Fruit fly (Drosophila melanogaster) whole organism, embryonic: ENCODE results near the gene Sld5.

Source experiments
- BtbVII ChIP-seq: fragments of 200-800 bp; sonication (Bioruptor generic); optimal IDR thresholded peaks from 3 replicates; lab custom pipeline; 2017; ENCODE audit warnings: missing biosample characterization, mild to moderate bottlenecking, missing genetic modification characterization
- CG10431 ChIP-seq: fragments of 200-800 bp; sonication (Bioruptor generic); optimal IDR thresholded peaks from 3 replicates; lab custom pipeline; 2018; ENCODE audit warnings: missing biosample characterization, mild to moderate bottlenecking, missing genetic modification characterization
- CG11695 ChIP-seq: fragments of 200-800 bp; sonication (Bioruptor generic); IDR thresholded peaks from 3 replicates; pipeline ENCODE4 v1.3.6; 2022; ENCODE audit warnings: missing biosample characterization, missing genetic modification characterization
- CG13123 ChIP-seq: fragments of 200-800 bp; sonication (Bioruptor generic); optimal IDR thresholded peaks from 2 replicates; lab custom pipeline; 2016; ENCODE audit warnings: missing biosample characterization, missing genetic modification characterization
- CG13287 ChIP-seq: fragments of 200-800 bp; sonication (Bioruptor generic); IDR thresholded peaks from 2 replicates; pipeline ENCODE4 v1.3.6; 2022; ENCODE audit warnings: missing biosample characterization, missing genetic modification characterization; ENCODE audit not compliant: partially characterized antibody
- CG13624 ChIP-seq: fragments of 200-800 bp; sonication (Bioruptor generic); optimal IDR thresholded peaks from 2 replicates; lab custom pipeline; 2016; ENCODE audit warnings: missing biosample characterization, missing genetic modification characterization
- CG14860 ChIP-seq: fragments of 200-800 bp; sonication (Bioruptor generic); IDR thresholded peaks from 3 replicates; pipeline ENCODE4 v1.3.6; 2022; ENCODE audit warnings: missing biosample characterization, missing genetic modification characterization; ENCODE audit not compliant: partially characterized antibody
- CG15601 ChIP-seq: fragments of 200-800 bp; sonication (Bioruptor generic); optimal IDR thresholded peaks from 3 replicates; lab custom pipeline; 2019; ENCODE audit warnings: missing biosample characterization, mild to moderate bottlenecking, missing genetic modification characterization, moderate library complexity
- CG1602 ChIP-seq: fragments of 200-800 bp; sonication (Bioruptor generic); optimal IDR thresholded peaks from 3 replicates; lab custom pipeline; 2016; ENCODE audit warnings: missing biosample characterization, missing genetic modification characterization
- CG17912 ChIP-seq: fragments of 200-800 bp; sonication (Bioruptor generic); optimal IDR thresholded peaks from 2 replicates; lab custom pipeline; 2018; ENCODE audit warnings: missing biosample characterization, mild to moderate bottlenecking, missing genetic modification characterization
- CG30403 ChIP-seq: fragments of 200-800 bp; sonication (Bioruptor generic); optimal IDR thresholded peaks from 3 replicates; lab custom pipeline; 2016; ENCODE audit warnings: missing biosample characterization, missing genetic modification characterization
- CG31441 ChIP-seq: fragments of 200-800 bp; sonication (Bioruptor generic); IDR thresholded peaks from 2 replicates; pipeline ENCODE4 v1.3.6; 2022; ENCODE audit warnings: missing biosample characterization, missing genetic modification characterization
- CG7372 ChIP-seq: fragments of 200-800 bp; sonication (Bioruptor generic); IDR thresholded peaks from 2 replicates; pipeline ENCODE4 v1.3.6; 2022; ENCODE audit warnings: missing biosample characterization, missing genetic modification characterization
- CG7839 ChIP-seq: fragments of 200-800 bp; sonication (Bioruptor generic); optimal IDR thresholded peaks from 3 replicates; lab custom pipeline; 2018; ENCODE audit warnings: missing biosample characterization, mild to moderate bottlenecking, missing genetic modification characterization, moderate library complexity
- CG9876 ChIP-seq: fragments of 200-800 bp; sonication (Bioruptor generic); optimal IDR thresholded peaks from 2 replicates; lab custom pipeline; 2016; ENCODE audit warnings: missing biosample characterization, missing genetic modification characterization
- CkIIα-i1 ChIP-seq: fragments of 200-800 bp; sonication (Bioruptor generic); IDR thresholded peaks from 2 replicates; pipeline ENCODE4 v1.3.6; 2022; ENCODE audit warnings: missing biosample characterization, missing genetic modification characterization
- D19A ChIP-seq: fragments of 200-800 bp; optimal IDR thresholded peaks from 3 replicates; lab custom pipeline; 2019; ENCODE audit warnings: missing biosample characterization, mild to moderate bottlenecking, missing genetic modification characterization, moderate library complexity
- Doc3 ChIP-seq: fragments of 200-800 bp; sonication (Bioruptor generic); IDR thresholded peaks from 3 replicates; pipeline ENCODE4 v1.3.6; 2022; ENCODE audit warnings: missing biosample characterization, missing genetic modification characterization; ENCODE audit not compliant: partially characterized antibody
- HLH3B ChIP-seq: fragments of 200-800 bp; sonication (Bioruptor generic); IDR thresholded peaks from 2 replicates; pipeline ENCODE4 v1.3.6; 2022; ENCODE audit warnings: missing biosample characterization, missing genetic modification characterization
- Hr3 ChIP-seq: fragments of 200-800 bp; sonication (Bioruptor generic); optimal IDR thresholded peaks from 3 replicates; lab custom pipeline; 2016; ENCODE audit warnings: missing biosample characterization, missing genetic modification characterization
- Hr78 ChIP-seq, 2 experiments: fragments of 200-800 bp in 1 of 2; fragments of >200 bp in 1 of 2; sonication (Bioruptor generic) in 1 of 2; optimal IDR thresholded peaks; 2 replicates each; lab custom pipeline; 2017 to 2019; ENCODE audit warnings: missing biosample characterization in 2 of 2, missing genetic modification characterization in 2 of 2, mild to moderate bottlenecking in 1 of 2, moderate library complexity in 1 of 2
- Mes4 ChIP-seq: fragments of 200-800 bp; sonication (Bioruptor generic); optimal IDR thresholded peaks from 2 replicates; lab custom pipeline; 2016; ENCODE audit warnings: missing biosample characterization, missing genetic modification characterization
- Nf-YA ChIP-seq: fragments of 200-800 bp; sonication (Bioruptor generic); IDR thresholded peaks from 2 replicates; pipeline ENCODE4 v1.3.6; 2022; ENCODE audit warnings: missing biosample characterization, missing genetic modification characterization
- Oaz ChIP-seq: fragments of 200-800 bp; sonication (Bioruptor generic); IDR thresholded peaks from 2 replicates; pipeline ENCODE4 v1.3.6; 2022; ENCODE audit warnings: missing biosample characterization, missing genetic modification characterization
- Optix ChIP-seq: fragments of 200-800 bp; sonication (Bioruptor generic); IDR thresholded peaks from 3 replicates; pipeline ENCODE4 v1.3.6; 2022; ENCODE audit warnings: missing biosample characterization, missing genetic modification characterization
- Poxn ChIP-seq: fragments of 200-800 bp; sonication (Bioruptor generic); IDR thresholded peaks from 2 replicates; pipeline ENCODE4 v1.3.6; 2022; ENCODE audit warnings: missing biosample characterization, missing genetic modification characterization
- Six4 ChIP-seq: fragments of 200-800 bp; sonication (Bioruptor generic); optimal IDR thresholded peaks from 2 replicates; lab custom pipeline; 2016; ENCODE audit warnings: missing biosample characterization, missing genetic modification characterization
- Sox100B ChIP-seq: fragments of 200-800 bp; sonication (Bioruptor generic); optimal IDR thresholded peaks from 3 replicates; lab custom pipeline; 2018; ENCODE audit warnings: missing biosample characterization, mild to moderate bottlenecking, missing genetic modification characterization
- ase ChIP-seq: fragments of 200-800 bp; sonication (Bioruptor generic); IDR thresholded peaks from 3 replicates; pipeline ENCODE4 v1.3.6; 2022; ENCODE audit warnings: missing biosample characterization, missing genetic modification characterization
- bbx ChIP-seq: fragments of 200-800 bp; sonication (Bioruptor generic); IDR thresholded peaks from 2 replicates; pipeline ENCODE4 v1.3.6; 2022; ENCODE audit warnings: missing biosample characterization, missing genetic modification characterization; ENCODE audit not compliant: partially characterized antibody
- cad ChIP-seq: fragments of >200 bp; optimal IDR thresholded peaks from 2 replicates; lab custom pipeline; 2017; ENCODE audit warnings: missing biosample characterization, missing genetic modification characterization
- corto ChIP-seq: fragments of 200-800 bp; sonication (Bioruptor generic); optimal IDR thresholded peaks from 2 replicates; lab custom pipeline; 2016; ENCODE audit warnings: missing biosample characterization, mild to moderate bottlenecking, missing genetic modification characterization, moderate library complexity
- cwo ChIP-seq: fragments of 200-800 bp; sonication (Bioruptor generic); optimal IDR thresholded peaks from 3 replicates; lab custom pipeline; 2017; ENCODE audit warnings: missing biosample characterization, missing genetic modification characterization, mild to moderate bottlenecking, moderate library complexity, missing genetic modification reagents
- disco-r ChIP-seq: fragments of 200-800 bp; sonication (Bioruptor generic); optimal IDR thresholded peaks from 2 replicates; lab custom pipeline; 2016; ENCODE audit warnings: missing biosample characterization, missing genetic modification characterization
- dysf ChIP-seq: fragments of 200-800 bp; sonication (Bioruptor generic); IDR thresholded peaks from 3 replicates; pipeline ENCODE4 v1.3.6; 2022; ENCODE audit warnings: missing biosample characterization, missing genetic modification characterization
- emc ChIP-seq: fragments of 200-800 bp; sonication (Bioruptor generic); optimal IDR thresholded peaks from 2 replicates; lab custom pipeline; 2016; ENCODE audit warnings: missing biosample characterization, missing genetic modification characterization
- ewg ChIP-seq: fragments of 200-800 bp; sonication (Bioruptor generic); optimal IDR thresholded peaks from 3 replicates; lab custom pipeline; 2017; ENCODE audit warnings: mild to moderate bottlenecking, missing biosample characterization, missing genetic modification reagents, missing genetic modification characterization
- hbn ChIP-seq: fragments of 200-800 bp; sonication (Bioruptor generic); IDR thresholded peaks from 2 replicates; pipeline ENCODE4 v1.3.6; 2022; ENCODE audit warnings: missing biosample characterization, missing genetic modification characterization; ENCODE audit not compliant: partially characterized antibody
- insv ChIP-seq, 2 experiments: fragments of 200-800 bp; sonication (Bioruptor generic); optimal IDR thresholded peaks; 3 replicates each; lab custom pipeline; 2016 to 2018; ENCODE audit warnings: missing biosample characterization in 2 of 2, missing genetic modification characterization in 2 of 2
- mam ChIP-seq: fragments of 200-800 bp; sonication (Bioruptor generic); optimal IDR thresholded peaks from 3 replicates; lab custom pipeline; 2016; ENCODE audit warnings: missing biosample characterization, missing genetic modification characterization
- nom ChIP-seq: fragments of 200-800 bp; sonication (Bioruptor generic); optimal IDR thresholded peaks from 2 replicates; lab custom pipeline; 2017; ENCODE audit warnings: missing biosample characterization, missing genetic modification characterization, mild to moderate bottlenecking, moderate library complexity, missing genetic modification reagents
- p53 ChIP-seq: fragments of 200-800 bp; sonication (Bioruptor generic); optimal IDR thresholded peaks from 2 replicates; lab custom pipeline; 2016; ENCODE audit warnings: missing biosample characterization, missing genetic modification characterization
- ranshi ChIP-seq: fragments of 200-800 bp; sonication (Bioruptor generic); IDR thresholded peaks from 2 replicates; pipeline ENCODE4 v1.3.6; 2022; ENCODE audit warnings: missing biosample characterization, missing genetic modification characterization
- run ChIP-seq: fragments of 200-800 bp; sonication (Bioruptor generic); optimal IDR thresholded peaks from 3 replicates; lab custom pipeline; 2018; ENCODE audit warnings: missing biosample characterization, mild to moderate bottlenecking, missing genetic modification characterization
- seq ChIP-seq: fragments of 200-800 bp; sonication (Bioruptor generic); IDR thresholded peaks from 2 replicates; pipeline ENCODE4 v1.3.6; 2022; ENCODE audit warnings: missing biosample characterization, missing genetic modification characterization
- slbo ChIP-seq: fragments of 200-800 bp; sonication (Bioruptor generic); IDR thresholded peaks from 2 replicates; pipeline ENCODE4 v1.3.6; 2022; ENCODE audit warnings: missing biosample characterization, missing genetic modification characterization
- so ChIP-seq: fragments of 200-800 bp; sonication (Bioruptor generic); IDR thresholded peaks from 3 replicates; pipeline ENCODE4 v1.3.6; 2022; ENCODE audit warnings: missing biosample characterization, missing genetic modification characterization
- sug ChIP-seq: fragments of 200-800 bp; optimal IDR thresholded peaks from 2 replicates; lab custom pipeline; 2019; ENCODE audit warnings: missing biosample characterization, mild to moderate bottlenecking, missing genetic modification characterization, moderate library complexity
- tap ChIP-seq: fragments of 200-800 bp; optimal IDR thresholded peaks from 3 replicates; lab custom pipeline; 2019; ENCODE audit warnings: missing biosample characterization, mild to moderate bottlenecking, missing genetic modification characterization, moderate library complexity
- zen2 ChIP-seq: fragments of 200-800 bp; sonication (Bioruptor generic); IDR thresholded peaks from 3 replicates; pipeline ENCODE4 v1.3.6; 2022; ENCODE audit warnings: missing biosample characterization, missing genetic modification characterization; ENCODE audit not compliant: partially characterized antibody

Sld5 gene

DNA sequence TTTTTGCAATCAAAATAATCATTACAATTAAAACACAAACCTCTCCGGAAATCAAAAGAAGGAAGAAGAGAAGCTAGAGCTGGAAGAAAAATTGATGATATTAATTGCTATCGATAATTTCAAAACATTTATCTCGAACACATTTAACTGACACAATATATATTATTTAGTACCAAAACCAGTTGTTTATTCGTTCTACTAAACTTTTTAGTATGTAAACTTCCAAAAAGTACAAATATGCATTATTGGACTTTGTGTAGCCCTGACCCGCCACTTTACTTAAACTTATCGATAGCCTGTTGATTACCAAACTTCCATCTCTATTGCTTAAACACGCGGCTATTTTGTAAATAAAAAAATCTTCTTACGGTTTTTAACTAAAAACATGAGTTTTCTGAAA, 2.8 kb upstream of the Sld5 start, which contains the start of the genes RpL34a and Trmt61 (continued):
- TF ChIP-seq HLH3B (GFP tag; lab: Robert Waterston, UW), result peak; percentile 80
- peak; percentile 73 for TF ChIP-seq slbo (GFP tag; lab: Robert Waterston, UW)
- TF ChIP-seq Sox100B, result peak; percentile 96
- peak; percentile 78 for TF ChIP-seq mam (GFP tag; lab: Kevin White, UChicago)
- peak; percentile 80 for TF ChIP-seq so (GFP tag; lab: Robert Waterston, UW)
- TF ChIP-seq nom, result peak; percentile 79
- peak; percentile 66 for TF ChIP-seq CG7372 (GFP tag; lab: Robert Waterston, UW)
- no peak for TF ChIP-seq corto
- TF ChIP-seq p53, result peak; percentile 70
- TF ChIP-seq tap, result peak; percentile 83
- TF ChIP-seq CG14860, result peak; percentile 69; the same call in 2 of the 3 replicates
- no peak for TF ChIP-seq Poxn (GFP tag; lab: Robert Waterston, UW)
- no peak for TF ChIP-seq Optix (GFP tag; lab: Robert Waterston, UW)
- peak; percentile 83 for TF ChIP-seq CG10431 (GFP tag; lab: Kevin White, UChicago)
- peak; percentile 92 for TF ChIP-seq CG31441 (GFP tag; lab: Robert Waterston, UW)
- peak; percentile 60; the same call in 1 of the 2 replicates for TF ChIP-seq ranshi (GFP tag; lab: Robert Waterston, UW)
- peak; percentile 72; the same call in 1 of the 2 replicates for TF ChIP-seq Nf-YA (GFP tag; lab: Robert Waterston, UW)
- peak; percentile 61 for TF ChIP-seq CG13123
- peak; percentile 77 for TF ChIP-seq ewg (GFP tag; lab: Kevin White, UChicago)
- TF ChIP-seq cad (GFP tag; lab: Kevin White, UChicago), result no peak
- peak; percentile 87 for TF ChIP-seq CG13624 (GFP tag; lab: Kevin White, UChicago)
- TF ChIP-seq dysf (GFP tag; lab: Robert Waterston, UW), result peak; percentile 91
- TF ChIP-seq sug (tag; lab: Kevin White, UChicago), result peak; percentile 90
- peak; percentile 81 for TF ChIP-seq Six4 (GFP tag; lab: Kevin White, UChicago)
- peak; percentile 49 for TF ChIP-seq CG1602 (GFP tag; lab: Kevin White, UChicago)
- TF ChIP-seq disco-r (GFP tag; lab: Kevin White, UChicago), result peak; percentile 79
- TF ChIP-seq emc, result peak; percentile 29
- peak; percentile 90 for TF ChIP-seq CG15601 (tag; lab: Kevin White, UChicago)
- peak; percentile 95 for TF ChIP-seq CG13287 (GFP tag; lab: Robert Waterston, UW)
- TF ChIP-seq Mes4 (GFP tag; lab: Kevin White, UChicago), result peak; percentile 88
- peak; percentile 81 for TF ChIP-seq run (tag; lab: Kevin White, UChicago)
- TF ChIP-seq CG9876 (GFP tag; lab: Kevin White, UChicago), result peak; percentile 21
- TF ChIP-seq bbx (GFP tag; lab: Robert Waterston, UW), result peak; percentile 71
- peak; percentile 84 for TF ChIP-seq CG11695 (GFP tag; lab: Robert Waterston, UW)
- peak; percentile 84 for TF ChIP-seq CG7839
- no peak; the same call in 1 of the 2 replicates for TF ChIP-seq seq (GFP tag; lab: Robert Waterston, UW)
- TF ChIP-seq hbn (GFP tag; lab: Robert Waterston, UW), result peak; percentile 88
- peak; percentile 72 for TF ChIP-seq Hr3 (GFP tag; lab: Kevin White, UChicago)
- TF ChIP-seq zen2 (GFP tag; lab: Robert Waterston, UW), result peak; percentile 54; the same call in 1 of the 3 replicates
- peak; percentile 89 for TF ChIP-seq BtbVII (GFP tag; lab: Kevin White, UChicago)
- TF ChIP-seq Oaz (GFP tag; lab: Robert Waterston, UW), result peak; percentile 70; the same call in 1 of the 2 replicates
- TF ChIP-seq CG17912 (GFP tag; lab: Kevin White, UChicago), result peak; percentile 76
- peak; percentile 67 for TF ChIP-seq D19A
- peak; percentile 63 for TF ChIP-seq cwo
- peak; percentile 56; the same call in 2 of the 3 replicates for TF ChIP-seq ase (GFP tag; lab: Robert Waterston, UW)
- TF ChIP-seq CkIIα-i1 (GFP tag; lab: Robert Waterston, UW), result no peak
- peak; percentile 84 for TF ChIP-seq CG30403
- TF ChIP-seq Hr78 (GFP tag; optimal IDR thresholded peaks at IDR 0.05; lab: Kevin White, UChicago), result peak in 1 of 2 experiments; percentile 67
- TF ChIP-seq Doc3 (GFP tag; lab: Robert Waterston, UW), result peak; percentile 84; the same call in 2 of the 3 replicates
- TF ChIP-seq insv (GFP tag; optimal IDR thresholded peaks at IDR 0.05; lab: Kevin White, UChicago), result peak in 1 of 2 experiments; percentile 82
